Fruit fly (Drosophila melanogaster): ENCODE measurements around the gene Mtl.

Gene Mtl

dm6 chr3R:27607218-27607929, 28.8 kb upstream of the Mtl start, which contains the start of the genes dsd and Tusp (continued):
- TF ChIP-seq spab (GFP tag; optimal IDR thresholded peaks at IDR 0.05): peak; percentile 17
- peak; percentile 56 for TF ChIP-seq Sox14 (GFP tag; optimal IDR thresholded peaks at IDR 0.05)
- TF ChIP-seq achi (GFP tag; optimal IDR thresholded peaks at IDR 0.05): peak; percentile 58
- no peak for TF ChIP-seq fd85E (GFP tag; optimal IDR thresholded peaks at IDR 0.05)
- TF ChIP-seq ss (GFP tag; optimal IDR thresholded peaks at IDR 0.05): peak in 1 of 2 experiments; percentile 53
- TF ChIP-seq CG31627 (GFP tag; optimal IDR thresholded peaks at IDR 0.05): peak; percentile 81
- TF ChIP-seq Gug (GFP tag; IDR thresholded peaks at IDR 0.05): peak; percentile 43
- peak; percentile 24 for TF ChIP-seq CG6808 (GFP tag; optimal IDR thresholded peaks at IDR 0.05)
- peak; percentile 72 for TF ChIP-seq esn (GFP tag; optimal IDR thresholded peaks at IDR 0.05)
- TF ChIP-seq eg (GFP tag; IDR thresholded peaks at IDR 0.05): no peak; the same call in none of the 3 replicates
- peak; percentile 29 for TF ChIP-seq fd59A (GFP tag; optimal IDR thresholded peaks at IDR 0.05)
- TF ChIP-seq Ets96B (tag; optimal IDR thresholded peaks at IDR 0.05): peak; percentile 33
- no peak for TF ChIP-seq CG6276 (GFP tag; optimal IDR thresholded peaks at IDR 0.05)
- TF ChIP-seq salr (GFP tag; optimal IDR thresholded peaks at IDR 0.05): peak; percentile 44 to 65
- TF ChIP-seq Sox102F (GFP tag; optimal IDR thresholded peaks at IDR 0.05): peak; percentile 36
- peak; percentile 40 for TF ChIP-seq CG8632 (GFP tag; optimal IDR thresholded peaks at IDR 0.05)
- TF ChIP-seq CG11902 (GFP tag; optimal IDR thresholded peaks at IDR 0.05): peak; percentile 55
- TF ChIP-seq CG3919 (GFP tag; optimal IDR thresholded peaks at IDR 0.05): peak; percentile 85
- peak; percentile 75 for TF ChIP-seq cyc (GFP tag; optimal IDR thresholded peaks at IDR 0.05)
- TF ChIP-seq CG1621 (tag; optimal IDR thresholded peaks at IDR 0.05): no peak
- TF ChIP-seq CG6792 (GFP tag; optimal IDR thresholded peaks at IDR 0.05): peak; percentile 55
- peak; percentile 29 for TF ChIP-seq CG8319 (GFP tag; optimal IDR thresholded peaks at IDR 0.05)
- peak; percentile 45 for TF ChIP-seq Met (GFP tag; optimal IDR thresholded peaks at IDR 0.05)
- TF ChIP-seq Lpt (GFP tag; optimal IDR thresholded peaks at IDR 0.05): peak; percentile 36
- TF ChIP-seq CG4318 (GFP tag; optimal IDR thresholded peaks at IDR 0.05): peak; percentile 56
- TF ChIP-seq vri (GFP tag; optimal IDR thresholded peaks at IDR 0.05): peak; percentile 44
- TF ChIP-seq Eip93F (GFP tag; optimal IDR thresholded peaks at IDR 0.05): no peak
- peak; percentile 71 for TF ChIP-seq CG32006 (GFP tag; optimal IDR thresholded peaks at IDR 0.05)
- peak; percentile 60 for TF ChIP-seq net (GFP tag; optimal IDR thresholded peaks at IDR 0.05)
- peak; percentile 72 for TF ChIP-seq OdsH (GFP tag; optimal IDR thresholded peaks at IDR 0.05)
- peak; percentile 21 for TF ChIP-seq CG6854 (GFP tag; optimal IDR thresholded peaks at IDR 0.05)
- TF ChIP-seq CG15336 (GFP tag; IDR thresholded peaks at IDR 0.05): peak; percentile 12; the same call in 1 of the 2 replicates
- peak; percentile 66 for TF ChIP-seq CG6163 (GFP tag; IDR thresholded peaks at IDR 0.05)
- TF ChIP-seq Ets21C (GFP tag; optimal IDR thresholded peaks at IDR 0.05): peak; percentile 56
- TF ChIP-seq Hr39 (GFP tag; optimal IDR thresholded peaks at IDR 0.05): peak; percentile 76
- peak; percentile 48 for TF ChIP-seq fkh (GFP tag; optimal IDR thresholded peaks at IDR 0.05)
- TF ChIP-seq lz (GFP tag; optimal IDR thresholded peaks at IDR 0.05): peak; percentile 79
- TF ChIP-seq CG10631 (GFP tag; optimal IDR thresholded peaks at IDR 0.05): peak; percentile 75

dm6 chr3R:27608000-27608399, 28.2 kb upstream of the Mtl start:
- TF ChIP-seq eg (GFP tag; IDR thresholded peaks at IDR 0.05): no peak
- TF ChIP-seq achi (GFP tag; optimal IDR thresholded peaks at IDR 0.05): peak; percentile 50
- TF ChIP-seq CG6163 (GFP tag; IDR thresholded peaks at IDR 0.05): 0 out of 3 replicates have a peak, but pooled peaks have one; percentile 45
- no peak for TF ChIP-seq Met (GFP tag; optimal IDR thresholded peaks at IDR 0.05)
- no peak for TF ChIP-seq spab (GFP tag; optimal IDR thresholded peaks at IDR 0.05)

DNA sequence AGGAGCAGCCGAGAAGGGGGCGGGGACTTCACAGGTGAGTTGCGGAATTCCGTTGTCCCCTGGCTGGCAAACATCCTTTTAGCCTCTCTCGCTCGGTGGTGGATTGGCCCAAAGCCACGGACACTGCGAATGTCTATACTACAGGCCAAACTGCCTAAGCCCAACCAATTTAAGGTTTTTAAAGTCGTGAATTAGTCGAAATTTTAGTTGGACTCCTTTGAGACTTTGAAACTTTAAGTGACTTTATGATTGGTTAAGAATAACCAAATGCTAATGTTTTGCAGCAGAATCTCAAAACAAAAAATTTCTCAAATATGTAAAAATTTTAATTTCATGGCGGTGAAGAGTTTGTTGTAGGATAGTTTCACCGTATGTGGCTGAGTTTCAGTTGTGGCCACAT, 27.7 kb upstream of the Mtl start:
- TF ChIP-seq salr (GFP tag; optimal IDR thresholded peaks at IDR 0.05) (no peak), dac (GFP tag; optimal IDR thresholded peaks at IDR 0.05) (no peak), fd59A (GFP tag; optimal IDR thresholded peaks at IDR 0.05) (no peak), Hr38 (GFP tag; optimal IDR thresholded peaks at IDR 0.05) (no peak), CG9139 (GFP tag; optimal IDR thresholded peaks at IDR 0.05) (no peak), Ets21C (GFP tag; optimal IDR thresholded peaks at IDR 0.05) (no peak), Eip78C (GFP tag) (peak; percentile 65), eg (GFP tag; IDR thresholded peaks at IDR 0.05) (no peak)

Data from whole organism, prepupa.